Fruit fly (Drosophila melanogaster) whole organism, adult: ENCODE measurements around the gene CG43155.

Experiments
- CG11617 ChIP-seq: fragments of 200-800 bp; sonication (Bioruptor generic); optimal IDR thresholded peaks from 2 replicates; lab custom pipeline; 2017; ENCODE audit warnings: mild to moderate bottlenecking, missing biosample characterization, missing genetic modification reagents, missing genetic modification characterization
- CG12768 ChIP-seq: fragments of 200-800 bp; sonication (Bioruptor generic); optimal IDR thresholded peaks from 2 replicates; lab custom pipeline; 2017; ENCODE audit warnings: missing biosample characterization, missing genetic modification characterization, mild to moderate bottlenecking, moderate library complexity, missing genetic modification reagents
- CG14711 ChIP-seq: fragments of 200-800 bp; sonication (Bioruptor generic); optimal IDR thresholded peaks from 2 replicates; lab custom pipeline; 2018; ENCODE audit warnings: missing biosample characterization, mild to moderate bottlenecking, missing genetic modification characterization, moderate library complexity
- CG1620 ChIP-seq: fragments of 200-800 bp; sonication (Bioruptor generic); optimal IDR thresholded peaks from 2 replicates; lab custom pipeline; 2016; ENCODE audit warnings: missing biosample characterization, missing genetic modification characterization
- CG33017 ChIP-seq: fragments of 200-800 bp; sonication (Bioruptor generic); optimal IDR thresholded peaks from 2 replicates; lab custom pipeline; 2018; ENCODE audit warnings: missing biosample characterization, mild to moderate bottlenecking, missing genetic modification characterization, moderate library complexity
- CG5204 ChIP-seq: fragments of 200-800 bp; sonication (Bioruptor generic); optimal IDR thresholded peaks from 2 replicates; lab custom pipeline; 2016; ENCODE audit warnings: missing biosample characterization, missing genetic modification characterization
- CG7045 ChIP-seq: fragments of 200-800 bp; sonication (Bioruptor generic); optimal IDR thresholded peaks from 2 replicates; lab custom pipeline; 2017; ENCODE audit warnings: missing biosample characterization, mild to moderate bottlenecking, missing genetic modification characterization
- CG7101 ChIP-seq: fragments of 200-800 bp; sonication (Bioruptor generic); optimal IDR thresholded peaks from 2 replicates; lab custom pipeline; 2018; ENCODE audit warnings: missing biosample characterization, mild to moderate bottlenecking, missing genetic modification characterization, moderate library complexity
- Clk ChIP-seq: fragments of 200-800 bp; sonication (Bioruptor generic); optimal IDR thresholded peaks from 2 replicates; lab custom pipeline; 2017; ENCODE audit warnings: missing biosample characterization, missing genetic modification characterization
- Crg-1 ChIP-seq: fragments of 200-800 bp; sonication (Bioruptor generic); optimal IDR thresholded peaks from 2 replicates; lab custom pipeline; 2016; ENCODE audit warnings: missing biosample characterization, missing genetic modification characterization
- Hr96 ChIP-seq: fragments of 200-800 bp; sonication (Bioruptor generic); optimal IDR thresholded peaks from 2 replicates; lab custom pipeline; 2016; ENCODE audit warnings: missing biosample characterization, missing genetic modification characterization
- Mnt ChIP-seq: fragments of 200-800 bp; sonication (Bioruptor generic); optimal IDR thresholded peaks from 2 replicates; lab custom pipeline; 2016; ENCODE audit warnings: missing biosample characterization, mild to moderate bottlenecking, missing genetic modification characterization
- bab1 ChIP-seq: fragments of 200-800 bp; sonication (Bioruptor generic); optimal IDR thresholded peaks from 3 replicates; lab custom pipeline; 2019; ENCODE audit warnings: missing biosample characterization, mild to moderate bottlenecking, missing genetic modification characterization, moderate library complexity
- cic ChIP-seq: fragments of 200-800 bp; sonication (Bioruptor generic); optimal IDR thresholded peaks from 2 replicates; lab custom pipeline; 2017; ENCODE audit warnings: missing biosample characterization, mild to moderate bottlenecking, missing genetic modification characterization, moderate library complexity
- cnc ChIP-seq, 2 experiments: fragments of >200 bp; optimal IDR thresholded peaks; 2 replicates each; lab custom pipeline; 2017
- kay ChIP-seq: fragments of 200-800 bp; sonication (Bioruptor generic); peaks from one replicate; lab custom pipeline; 2016; ENCODE audit warnings: missing biosample characterization, missing genetic modification characterization, borderline replicate concordance
- ovo ChIP-seq: fragments of 200-800 bp; sonication (Bioruptor generic); optimal IDR thresholded peaks from 2 replicates; lab custom pipeline; 2016; ENCODE audit warnings: missing biosample characterization, missing genetic modification characterization
- pad ChIP-seq: fragments of 200-800 bp; sonication (Bioruptor generic); optimal IDR thresholded peaks from 3 replicates; lab custom pipeline; 2017; ENCODE audit warnings: missing biosample characterization, missing genetic modification characterization, mild to moderate bottlenecking, moderate library complexity, missing genetic modification reagents
- tj ChIP-seq: fragments of 200-800 bp; sonication (Bioruptor generic); optimal IDR thresholded peaks from 3 replicates; lab custom pipeline; 2017; ENCODE audit warnings: missing biosample characterization, mild to moderate bottlenecking, missing genetic modification characterization, moderate library complexity
- toe ChIP-seq: fragments of 200-800 bp; sonication (Bioruptor generic); optimal IDR thresholded peaks from 2 replicates; lab custom pipeline; 2016; ENCODE audit warnings: missing biosample characterization, missing genetic modification characterization

The CG43155 gene

DNA sequence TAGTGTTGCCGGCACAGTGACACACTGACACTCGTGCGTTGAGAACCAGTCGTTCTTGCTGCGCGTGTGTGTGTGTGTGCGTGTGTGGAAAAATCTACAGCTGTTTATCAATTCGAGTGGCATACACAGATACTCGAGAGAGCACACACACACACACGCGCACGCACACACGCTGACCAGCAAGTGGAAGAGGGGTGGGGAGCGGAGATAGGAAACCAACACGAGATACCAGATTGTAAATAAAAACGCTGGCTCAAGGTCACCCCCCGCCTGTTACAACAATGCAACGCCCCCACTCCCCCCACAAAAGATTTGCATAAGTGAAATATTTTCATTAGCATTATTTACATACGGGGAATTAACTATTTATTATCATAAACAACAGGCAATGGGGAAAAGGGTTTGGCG, 32.3 kb upstream of the CG43155 start:
- peak; percentile 91 for TF ChIP-seq Mnt (GFP tag; lab: Kevin White, UChicago)
- peak; percentile 31 for TF ChIP-seq CG7045 (GFP tag; lab: Kevin White, UChicago)
- peak; percentile 95 for TF ChIP-seq ovo
- peak; percentile 42 for TF ChIP-seq CG1620 (GFP tag; lab: Kevin White, UChicago)
- TF ChIP-seq tj (GFP tag; lab: Kevin White, UChicago), result peak; percentile 53
- TF ChIP-seq kay (GFP tag; lab: Kevin White, UChicago), result peak; percentile 69
- peak; percentile 90 for TF ChIP-seq cic (GFP tag; lab: Kevin White, UChicago)
- peak; percentile 88 for TF ChIP-seq Crg-1 (GFP tag; lab: Kevin White, UChicago)
- TF ChIP-seq CG11617 (GFP tag; lab: Kevin White, UChicago), result peak; percentile 30
- peak; percentile 3 for TF ChIP-seq Clk (GFP tag; lab: Kevin White, UChicago)
- no peak for TF ChIP-seq bab1 (GFP tag; lab: Kevin White, UChicago)
- peak; percentile 30 for TF ChIP-seq CG12768 (GFP tag; lab: Kevin White, UChicago)
- TF ChIP-seq CG7101 (tag; lab: Kevin White, UChicago), result peak; percentile 72
- no peak for TF ChIP-seq cnc (optimal IDR thresholded peaks at IDR 0.05; lab: Kevin White, UChicago)
- TF ChIP-seq CG14711 (tag; lab: Kevin White, UChicago), result peak; percentile 41
- TF ChIP-seq CG5204 (GFP tag; lab: Kevin White, UChicago), result no peak
- TF ChIP-seq pad (GFP tag; lab: Kevin White, UChicago), result peak; percentile 66
- TF ChIP-seq toe (GFP tag; lab: Kevin White, UChicago), result peak; percentile 17
- TF ChIP-seq CG33017 (tag; lab: Kevin White, UChicago), result no peak
- TF ChIP-seq Hr96 (GFP tag; lab: Kevin White, UChicago), result no peak

dm6 chrX:11430940-11431339, 28.6 kb upstream of the CG43155 start:
- TF ChIP-seq Hr96 (GFP tag; lab: Kevin White, UChicago), result no peak
- TF ChIP-seq cnc (optimal IDR thresholded peaks at IDR 0.05; lab: Kevin White, UChicago), result no peak
- no peak for TF ChIP-seq CG12768 (GFP tag; lab: Kevin White, UChicago)
- no peak for TF ChIP-seq cic (GFP tag; lab: Kevin White, UChicago)
- no peak for TF ChIP-seq CG11617 (GFP tag; lab: Kevin White, UChicago)

dm6 chrX:11433930-11434329, 25.7 kb upstream of the CG43155 start:
- TF ChIP-seq CG33017 (tag; lab: Kevin White, UChicago) (no peak), CG11617 (GFP tag; lab: Kevin White, UChicago) (no peak), bab1 (GFP tag; lab: Kevin White, UChicago) (peak; percentile 46), kay (GFP tag; lab: Kevin White, UChicago) (peak; percentile 21)

DNA sequence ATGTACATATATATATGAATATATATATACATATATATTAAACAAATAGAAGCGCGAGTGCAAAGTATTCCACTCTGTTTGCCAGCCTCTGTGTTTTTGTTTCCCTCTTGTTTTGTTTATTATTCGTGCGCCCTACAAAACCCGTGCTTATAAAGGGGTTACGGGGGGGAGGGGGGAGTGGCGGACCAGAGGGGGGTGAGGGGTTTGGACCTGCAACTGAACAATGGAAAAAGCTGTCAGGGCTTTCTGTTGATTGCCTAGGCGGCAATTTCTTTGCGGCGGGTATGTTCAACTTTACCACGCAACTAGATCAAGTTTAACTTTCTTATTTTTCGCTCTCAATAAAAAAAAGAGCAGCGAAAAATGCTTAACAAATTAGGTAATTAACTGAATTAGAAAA, 20.3 kb upstream of the CG43155 start:
- TF ChIP-seq CG33017 (tag; lab: Kevin White, UChicago), result no peak
- TF ChIP-seq cic (GFP tag; lab: Kevin White, UChicago), result peak; percentile 4
- no peak for TF ChIP-seq CG11617 (GFP tag; lab: Kevin White, UChicago)
- TF ChIP-seq tj (GFP tag; lab: Kevin White, UChicago), result peak; percentile 83
- TF ChIP-seq pad (GFP tag; lab: Kevin White, UChicago), result peak; percentile 6
- TF ChIP-seq toe (GFP tag; lab: Kevin White, UChicago), result no peak
- no peak for TF ChIP-seq Mnt (GFP tag; lab: Kevin White, UChicago)
- no peak for TF ChIP-seq CG5204 (GFP tag; lab: Kevin White, UChicago)
- no peak for TF ChIP-seq bab1 (GFP tag; lab: Kevin White, UChicago)
- TF ChIP-seq ovo, result no peak
- TF ChIP-seq CG7101 (tag; lab: Kevin White, UChicago), result peak; percentile 0

dm6 chrX:11440944-11441343, 18.6 kb upstream of the CG43155 start:
- TF ChIP-seq CG11617 (GFP tag; lab: Kevin White, UChicago) (peak; percentile 59), Hr96 (GFP tag; lab: Kevin White, UChicago) (no peak), CG7101 (tag; lab: Kevin White, UChicago) (peak; percentile 63), pad (GFP tag; lab: Kevin White, UChicago) (peak; percentile 7), ovo (no peak), Crg-1 (GFP tag; lab: Kevin White, UChicago) (peak; percentile 26), bab1 (GFP tag; lab: Kevin White, UChicago) (peak; percentile 55)

DNA sequence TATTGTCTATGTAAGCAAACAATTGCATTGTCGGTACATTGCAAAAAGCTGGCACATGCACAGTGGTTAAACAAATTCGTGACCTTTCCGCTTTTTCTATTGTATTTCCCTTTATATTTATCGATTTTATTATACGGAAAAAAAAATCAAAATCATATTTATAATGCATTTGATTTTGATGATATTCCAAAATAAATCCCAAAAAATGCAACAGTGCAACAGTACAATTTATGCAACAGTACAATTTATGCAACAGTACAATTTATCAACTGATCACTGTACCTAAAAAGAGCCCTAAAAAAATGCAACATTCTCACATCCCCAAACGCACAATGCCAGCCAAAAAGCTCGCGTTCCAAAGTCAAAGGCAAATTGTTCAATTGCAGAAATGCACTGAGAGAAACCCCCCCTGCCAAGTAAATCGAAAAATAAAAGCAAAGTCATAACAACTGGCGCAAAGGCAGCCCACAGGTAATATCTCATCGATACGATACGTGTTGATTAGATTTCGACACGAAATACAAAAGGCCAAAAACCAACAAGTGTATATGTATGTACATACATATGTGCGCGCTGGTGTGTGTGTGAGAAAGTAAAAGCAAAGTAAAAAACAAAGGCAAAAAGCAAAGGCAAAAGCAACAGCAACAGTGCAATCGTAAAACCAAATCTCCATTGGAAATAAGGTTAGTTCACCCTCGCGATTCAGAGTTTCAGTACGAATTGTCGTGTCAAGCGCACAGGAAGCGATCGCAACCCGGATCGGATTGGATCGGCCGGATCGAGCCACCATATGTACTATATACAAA, 17.6 kb upstream of the CG43155 start, which contains the start of gene Sk1:
Gene Sk1 (plus strand): TSS at position 711 of the 806 bp plus-strand sequence.
- TF ChIP-seq cic (GFP tag; lab: Kevin White, UChicago), result peak; percentile 65
- no peak for TF ChIP-seq cnc (optimal IDR thresholded peaks at IDR 0.05; lab: Kevin White, UChicago)
- peak; percentile 11 for TF ChIP-seq toe (GFP tag; lab: Kevin White, UChicago)
- TF ChIP-seq tj (GFP tag; lab: Kevin White, UChicago), result peak; percentile 66
- TF ChIP-seq CG7101 (tag; lab: Kevin White, UChicago), result peak; percentile 51
- peak; percentile 10 for TF ChIP-seq ovo
- peak; percentile 84 for TF ChIP-seq kay (GFP tag; lab: Kevin White, UChicago)
- TF ChIP-seq CG11617 (GFP tag; lab: Kevin White, UChicago), result peak; percentile 46
- peak; percentile 11 for TF ChIP-seq bab1 (GFP tag; lab: Kevin White, UChicago)
- no peak for TF ChIP-seq CG5204 (GFP tag; lab: Kevin White, UChicago)
- no peak for TF ChIP-seq CG33017 (tag; lab: Kevin White, UChicago)
- peak; percentile 23 for TF ChIP-seq CG14711 (tag; lab: Kevin White, UChicago)
- TF ChIP-seq Mnt (GFP tag; lab: Kevin White, UChicago), result peak; percentile 31
